Worm (Caenorhabditis elegans): ENCODE results near the gene T03F7.6.

Gene T03F7.6

DNA sequence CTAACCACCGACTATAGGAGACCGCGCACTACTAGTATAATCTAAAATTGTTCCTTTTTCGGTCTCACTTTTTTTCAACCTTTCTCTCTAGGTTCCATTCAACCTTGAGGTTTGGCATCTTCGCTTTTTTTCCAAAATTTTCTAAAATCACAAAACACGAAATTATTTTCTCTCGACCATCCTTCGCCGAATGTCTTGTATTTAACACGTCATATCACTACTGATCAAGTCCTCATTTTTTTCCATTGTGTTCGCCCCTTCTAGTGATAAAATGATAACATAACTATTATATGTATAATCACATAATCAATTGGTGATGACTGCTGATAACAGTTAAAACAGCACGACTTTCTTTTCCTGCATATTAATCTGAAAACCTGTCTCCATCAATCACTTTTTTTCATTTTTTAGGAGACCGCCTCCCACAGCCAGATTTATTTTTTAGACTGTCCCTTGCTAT is 16.6 kb downstream of the T03F7.6 start, which contains the start of gene T03F7.7:
T03F7.7 (plus strand) TSS at position 410 of the 460 bp plus-strand sequence.
- TF ChIP-seq hmg-4 (GFP tag; optimal IDR thresholded peaks at IDR 0.05) (no peak), F13C5.2 (tag; optimal IDR thresholded peaks at IDR 0.05) (no peak), scrt-1 (GFP tag; IDR thresholded peaks at IDR 0.05) (no peak), sea-1 (GFP tag; conservative IDR thresholded peaks at IDR 0.05) (no peak), flt-1 (GFP tag; IDR thresholded peaks at IDR 0.05) (no peak), ceh-36 (tag; optimal IDR thresholded peaks at IDR 0.05) (no peak), B0310.2 (tag; optimal IDR thresholded peaks at IDR 0.05) (no peak), pes-1 (GFP tag; IDR thresholded peaks at IDR 0.05) (no peak), aly-1 (tag; optimal IDR thresholded peaks at IDR 0.05) (no peak), ceh-13 (GFP tag; optimal IDR thresholded peaks at IDR 0.05) (no peak), hmbx-1 (tag; optimal IDR thresholded peaks at IDR 0.05) (no peak), ets-7 (tag; optimal IDR thresholded peaks at IDR 0.05) (no peak), tbx-37 (GFP tag; conservative IDR thresholded peaks at IDR 0.05) (no peak), tbx-11 (GFP tag; IDR thresholded peaks at IDR 0.05) (no peak)

DNA sequence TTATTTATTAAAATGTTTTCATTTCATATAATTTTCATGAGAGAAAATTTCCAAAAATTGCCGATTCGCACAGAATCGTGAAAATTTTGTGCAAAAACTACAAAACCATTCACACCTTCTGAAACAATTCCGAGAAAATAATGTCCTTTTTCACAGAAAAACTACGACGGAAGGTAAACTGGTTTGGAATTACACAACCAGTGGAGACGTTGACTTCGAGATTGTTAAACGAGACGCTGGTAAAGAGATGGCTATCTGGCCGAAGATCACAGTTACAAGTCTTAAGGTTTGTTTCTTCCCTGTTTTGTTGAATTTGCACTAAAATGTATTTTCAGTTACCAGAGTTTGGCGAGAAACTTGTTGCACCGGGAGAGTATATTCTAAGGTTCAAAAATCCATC is 18.4 kb downstream of the T03F7.6 start:
- TF ChIP-seq B0310.2 (tag; optimal IDR thresholded peaks at IDR 0.05) (no peak), flt-1 (GFP tag; IDR thresholded peaks at IDR 0.05) (no peak), pes-1 (GFP tag; IDR thresholded peaks at IDR 0.05) (no peak), tbx-11 (GFP tag; IDR thresholded peaks at IDR 0.05) (no peak), hmg-4 (GFP tag; optimal IDR thresholded peaks at IDR 0.05) (no peak), ama-1 (optimal IDR thresholded peaks at IDR 0.05) (no peak), tra-4 (tag; optimal IDR thresholded peaks at IDR 0.05) (no peak), sea-1 (GFP tag; conservative IDR thresholded peaks at IDR 0.05) (no peak), hnd-1 (tag; optimal IDR thresholded peaks at IDR 0.05) (no peak), ceh-36 (tag; optimal IDR thresholded peaks at IDR 0.05) (no peak), ceh-13 (GFP tag; optimal IDR thresholded peaks at IDR 0.05) (no peak), scrt-1 (GFP tag; IDR thresholded peaks at IDR 0.05) (no peak), tbx-37 (GFP tag; conservative IDR thresholded peaks at IDR 0.05) (no peak), aly-1 (tag; optimal IDR thresholded peaks at IDR 0.05) (no peak), ets-7 (tag; optimal IDR thresholded peaks at IDR 0.05) (no peak), hmbx-1 (tag; optimal IDR thresholded peaks at IDR 0.05) (no peak), F13C5.2 (tag; optimal IDR thresholded peaks at IDR 0.05) (no peak)

DNA sequence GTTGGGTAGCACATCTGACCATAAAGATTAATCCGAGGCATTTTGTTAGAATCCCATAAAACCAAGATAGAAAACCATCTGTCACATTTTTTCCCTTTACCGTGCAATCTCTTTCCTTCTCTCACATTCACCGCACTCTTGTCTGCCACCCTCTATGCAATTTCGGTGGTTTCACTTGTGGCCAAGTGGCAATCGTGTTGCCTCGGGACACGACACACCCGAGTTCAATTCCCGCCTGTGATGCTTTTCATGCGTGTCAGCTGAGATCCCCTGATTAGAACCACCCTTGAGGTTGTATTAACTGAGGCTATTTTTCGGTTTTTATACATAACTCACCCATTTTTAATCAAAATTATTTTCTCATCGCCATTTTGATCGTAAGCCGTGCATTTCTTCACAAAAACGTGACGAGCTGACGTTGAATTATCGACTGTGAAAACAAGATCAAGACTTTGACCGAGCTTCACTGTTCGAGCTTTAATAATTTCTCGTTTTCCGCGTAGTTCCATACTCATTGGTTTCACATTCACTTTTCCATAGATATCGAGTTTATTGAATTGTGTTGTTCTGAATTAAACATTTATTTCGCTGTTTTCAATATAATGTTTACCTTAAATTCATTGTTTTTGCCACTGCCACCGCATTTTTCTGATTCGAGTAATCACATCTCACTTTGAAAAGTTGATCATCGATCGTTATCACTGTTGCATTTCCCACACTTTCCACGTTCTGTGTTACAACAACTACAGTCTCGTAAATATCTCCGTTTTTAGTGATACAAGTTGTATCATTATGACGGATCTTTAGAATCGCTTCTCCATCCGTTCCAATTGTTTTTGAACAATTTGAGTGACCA is 19.8 kb downstream of the T03F7.6 start:
- TF ChIP-seq ets-7 (tag; optimal IDR thresholded peaks at IDR 0.05) = peak; percentile 98
- peak; percentile 100 for TF ChIP-seq tbx-11 (GFP tag; IDR thresholded peaks at IDR 0.05)
- TF ChIP-seq ceh-36 (tag; optimal IDR thresholded peaks at IDR 0.05) = peak; percentile 98
- TF ChIP-seq pes-1 (GFP tag; IDR thresholded peaks at IDR 0.05) = peak; percentile 99
- peak; percentile 100 for TF ChIP-seq sea-1 (GFP tag; conservative IDR thresholded peaks at IDR 0.05)
- peak; percentile 99 for TF ChIP-seq B0310.2 (tag; optimal IDR thresholded peaks at IDR 0.05)
- TF ChIP-seq tbx-37 (GFP tag; conservative IDR thresholded peaks at IDR 0.05) = peak; percentile 100
- TF ChIP-seq ama-1 (optimal IDR thresholded peaks at IDR 0.05) = no peak
- peak; percentile 99 for TF ChIP-seq ceh-13 (GFP tag; optimal IDR thresholded peaks at IDR 0.05)
- peak; percentile 98 for TF ChIP-seq tra-4 (tag; optimal IDR thresholded peaks at IDR 0.05)
- peak; percentile 100 for TF ChIP-seq hmg-4 (GFP tag; optimal IDR thresholded peaks at IDR 0.05)
- peak; percentile 100 for TF ChIP-seq scrt-1 (GFP tag; IDR thresholded peaks at IDR 0.05)
- peak; percentile 95 for TF ChIP-seq hmbx-1 (tag; optimal IDR thresholded peaks at IDR 0.05)
- TF ChIP-seq aly-1 (tag; optimal IDR thresholded peaks at IDR 0.05) = peak; percentile 100
- TF ChIP-seq flt-1 (GFP tag; IDR thresholded peaks at IDR 0.05) = peak; percentile 100
- TF ChIP-seq hnd-1 (tag; optimal IDR thresholded peaks at IDR 0.05) = peak; percentile 96
- peak; percentile 99 for TF ChIP-seq F13C5.2 (tag; optimal IDR thresholded peaks at IDR 0.05)

DNA sequence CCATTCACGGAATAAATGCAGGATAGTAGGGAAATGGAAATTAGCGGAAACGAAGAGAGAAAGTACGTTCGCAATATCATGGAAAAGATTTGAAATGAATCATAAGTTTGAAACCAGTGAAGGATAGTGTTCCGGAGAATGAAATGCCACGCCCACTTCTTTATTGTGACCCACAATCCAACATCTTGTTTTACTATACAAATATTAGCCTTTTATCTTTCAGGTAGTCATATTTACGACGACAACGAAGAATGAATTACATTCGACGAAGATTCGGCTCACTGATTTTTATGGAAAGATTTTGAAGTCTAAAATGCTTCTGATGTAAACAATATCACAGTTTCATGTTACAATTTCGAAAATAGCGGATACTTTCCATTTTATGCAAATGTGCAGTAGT is 22.3 kb downstream of the T03F7.6 start, which contains the start of gene cutl-18:
cutl-18 (minus strand) TSS at position 101 of the 400 bp plus-strand sequence.
- TF ChIP-seq tra-4 (tag; optimal IDR thresholded peaks at IDR 0.05) (no peak), hnd-1 (tag; optimal IDR thresholded peaks at IDR 0.05) (no peak), sea-1 (GFP tag; conservative IDR thresholded peaks at IDR 0.05) (no peak), F13C5.2 (tag; optimal IDR thresholded peaks at IDR 0.05) (no peak), tbx-11 (GFP tag; IDR thresholded peaks at IDR 0.05) (no peak)

DNA sequence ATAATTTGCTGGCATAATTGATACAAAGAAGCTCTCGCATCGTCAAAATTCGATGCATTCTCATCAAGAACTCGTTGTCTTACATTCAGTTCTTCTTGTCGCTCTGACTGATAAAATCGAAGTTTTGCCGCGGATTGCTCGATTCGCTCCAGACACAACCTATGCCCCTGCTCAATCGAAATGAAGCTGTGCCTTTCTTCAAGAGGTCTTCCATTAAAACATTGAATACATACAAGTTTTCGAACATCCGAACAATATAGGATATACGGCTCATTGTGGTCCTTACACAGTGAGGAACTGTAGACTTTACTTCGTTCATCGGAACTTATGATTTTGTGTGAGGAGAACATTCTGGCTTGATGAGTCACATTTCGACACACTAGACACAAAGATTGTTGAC is 26.4 kb downstream of the T03F7.6 start:
- TF ChIP-seq pes-1 (GFP tag; IDR thresholded peaks at IDR 0.05) = no peak
- no peak for TF ChIP-seq ceh-13 (GFP tag; optimal IDR thresholded peaks at IDR 0.05)
- no peak for TF ChIP-seq hnd-1 (tag; optimal IDR thresholded peaks at IDR 0.05)
- TF ChIP-seq B0310.2 (tag; optimal IDR thresholded peaks at IDR 0.05) = no peak
- no peak for TF ChIP-seq scrt-1 (GFP tag; IDR thresholded peaks at IDR 0.05)
- TF ChIP-seq hmbx-1 (tag; optimal IDR thresholded peaks at IDR 0.05) = no peak
- no peak for TF ChIP-seq tbx-11 (GFP tag; IDR thresholded peaks at IDR 0.05)
- no peak for TF ChIP-seq flt-1 (GFP tag; IDR thresholded peaks at IDR 0.05)
- TF ChIP-seq hmg-4 (GFP tag; optimal IDR thresholded peaks at IDR 0.05) = no peak

DNA sequence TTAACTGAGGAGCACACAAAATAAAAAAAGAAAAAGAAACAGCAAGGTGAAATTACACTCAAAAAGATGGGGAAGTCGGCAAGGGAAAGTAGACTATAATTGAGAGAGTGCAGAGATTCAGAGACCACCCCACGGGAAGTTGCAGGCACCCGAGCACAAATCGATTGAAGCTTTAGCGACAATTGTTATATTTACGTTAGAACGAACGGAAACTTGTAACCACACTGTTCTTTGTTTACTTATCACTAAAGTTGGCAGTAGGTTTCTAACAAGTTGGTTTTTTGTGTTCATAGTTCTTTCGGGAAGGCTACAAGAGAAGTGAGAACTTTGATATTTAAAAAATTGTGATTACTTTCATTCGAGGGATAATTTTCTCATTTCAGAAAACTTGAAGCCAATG is 27.2 kb downstream of the T03F7.6 start, which contains the start of gene F47G9.4:
F47G9.4 (minus strand) TSS at position 98 of the 400 bp plus-strand sequence.
- no peak for TF ChIP-seq F13C5.2 (tag; optimal IDR thresholded peaks at IDR 0.05)
- TF ChIP-seq tbx-11 (GFP tag; IDR thresholded peaks at IDR 0.05) = no peak
- no peak for TF ChIP-seq B0310.2 (tag; optimal IDR thresholded peaks at IDR 0.05)
- TF ChIP-seq ceh-13 (GFP tag; optimal IDR thresholded peaks at IDR 0.05) = no peak
- no peak for TF ChIP-seq pes-1 (GFP tag; IDR thresholded peaks at IDR 0.05)
- no peak for TF ChIP-seq tbx-37 (GFP tag; conservative IDR thresholded peaks at IDR 0.05)
- TF ChIP-seq ceh-36 (tag; optimal IDR thresholded peaks at IDR 0.05) = no peak
- TF ChIP-seq aly-1 (tag; optimal IDR thresholded peaks at IDR 0.05) = no peak

DNA sequence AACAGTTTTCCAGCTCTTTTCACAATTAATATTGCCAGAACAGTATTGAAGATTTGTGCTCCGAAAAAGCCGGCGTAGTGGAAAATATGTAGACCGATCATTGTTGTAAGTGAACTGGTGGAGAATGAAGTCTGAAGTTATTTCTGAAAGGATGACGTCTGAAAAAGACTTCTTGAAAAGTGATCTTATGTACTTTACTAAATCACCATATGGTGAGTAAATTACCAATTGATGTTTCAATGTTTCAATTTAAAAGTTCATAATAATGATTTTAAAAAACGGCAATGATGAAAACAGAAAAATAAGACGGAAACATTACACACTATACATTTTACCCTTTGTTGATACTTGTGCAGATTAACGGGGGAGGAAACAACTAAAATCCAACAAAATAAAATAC is 29.2 kb downstream of the T03F7.6 start, which contains the start of gene str-141:
str-141 (minus strand) TSS at position 101 of the 400 bp plus-strand sequence.
- TF ChIP-seq scrt-1 (GFP tag; IDR thresholded peaks at IDR 0.05) (no peak), flt-1 (GFP tag; IDR thresholded peaks at IDR 0.05) (no peak), sea-1 (GFP tag; conservative IDR thresholded peaks at IDR 0.05) (no peak), hmbx-1 (tag; optimal IDR thresholded peaks at IDR 0.05) (no peak), ets-7 (tag; optimal IDR thresholded peaks at IDR 0.05) (no peak), hmg-4 (GFP tag; optimal IDR thresholded peaks at IDR 0.05) (no peak), pes-1 (GFP tag; IDR thresholded peaks at IDR 0.05) (no peak), tbx-37 (GFP tag; conservative IDR thresholded peaks at IDR 0.05) (no peak), hnd-1 (tag; optimal IDR thresholded peaks at IDR 0.05) (no peak), tra-4 (tag; optimal IDR thresholded peaks at IDR 0.05) (no peak), ceh-13 (GFP tag; optimal IDR thresholded peaks at IDR 0.05) (no peak), ama-1 (optimal IDR thresholded peaks at IDR 0.05) (no peak), ceh-36 (tag; optimal IDR thresholded peaks at IDR 0.05) (no peak), F13C5.2 (tag; optimal IDR thresholded peaks at IDR 0.05) (no peak), tbx-11 (GFP tag; IDR thresholded peaks at IDR 0.05) (no peak), B0310.2 (tag; optimal IDR thresholded peaks at IDR 0.05) (no peak)
